Worm (Caenorhabditis elegans): ENCODE data around the gene R12B2.8.
A peak's percentile ranks its signal among the peaks of the same experiment; 100 is the strongest.

R12B2.8 gene

DNA sequence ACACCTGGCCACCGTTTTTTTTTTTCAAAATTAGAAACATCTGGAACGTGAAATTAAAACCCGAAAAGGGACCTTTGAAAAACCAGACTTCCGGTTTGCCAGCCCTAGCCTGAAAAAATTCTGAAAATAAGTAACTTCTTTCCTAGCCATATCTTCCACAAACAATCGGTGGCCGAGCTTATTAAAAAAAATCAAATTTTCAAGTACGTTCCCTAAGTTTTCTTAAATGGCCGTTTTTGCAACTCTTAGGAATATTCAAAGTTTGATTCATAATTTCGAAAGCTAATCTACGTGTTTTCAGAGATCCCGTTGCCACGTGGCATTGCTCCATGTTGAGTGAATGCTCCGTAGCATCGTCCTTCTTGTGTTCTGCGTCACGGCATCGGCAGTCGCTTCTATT, at the start of gene R12B2.8:
Gene R12B2.8, plus strand, starts transcription at position 301 of the 400 bp plus-strand sequence.
- no peak for TF ChIP-seq T26A5.8 (tag; optimal IDR thresholded peaks at IDR 0.05)
- TF ChIP-seq mel-28 (tag; optimal IDR thresholded peaks at IDR 0.05; ENCODE audit: borderline replicate concordance): no peak
- TF ChIP-seq ztf-3 (GFP tag; optimal IDR thresholded peaks at IDR 0.05): no peak
- TF ChIP-seq ceh-91 (GFP tag; IDR thresholded peaks at IDR 0.05): no peak
- no peak for TF ChIP-seq sptf-2 (GFP tag; optimal IDR thresholded peaks at IDR 0.05)
- TF ChIP-seq egl-44 (GFP tag; IDR thresholded peaks at IDR 0.05): no peak
- TF ChIP-seq cebp-1 (GFP tag; IDR thresholded peaks at IDR 0.05): no peak
- no peak for TF ChIP-seq cebp-1 (tag; optimal IDR thresholded peaks at IDR 0.05)
- TF ChIP-seq hsf-1 (GFP tag; IDR thresholded peaks at IDR 0.05): no peak
- no peak for TF ChIP-seq cebp-2 (GFP tag; IDR thresholded peaks at IDR 0.05)
- no peak for TF ChIP-seq athp-1 (tag; optimal IDR thresholded peaks at IDR 0.05)
- no peak for TF ChIP-seq C17E4.6 (GFP tag; IDR thresholded peaks at IDR 0.05)
- TF ChIP-seq F39B2.1 (GFP tag; IDR thresholded peaks at IDR 0.05): no peak
- no peak for TF ChIP-seq nfya-1 (tag; optimal IDR thresholded peaks at IDR 0.05; ENCODE audit: borderline replicate concordance, insufficient read depth)
- TF ChIP-seq B0035.1 (tag; optimal IDR thresholded peaks at IDR 0.05): no peak
- TF ChIP-seq madf-6 (GFP tag; IDR thresholded peaks at IDR 0.05): no peak
- no peak for TF ChIP-seq F55B11.4 (tag; optimal IDR thresholded peaks at IDR 0.05; ENCODE audit: borderline replicate concordance, insufficient read depth)
- no peak for TF ChIP-seq ceh-79 (tag; optimal IDR thresholded peaks at IDR 0.05)
- TF ChIP-seq ceh-58 (GFP tag; IDR thresholded peaks at IDR 0.05): no peak
- no peak for TF ChIP-seq ccch-3 (GFP tag; optimal IDR thresholded peaks at IDR 0.05)

DNA sequence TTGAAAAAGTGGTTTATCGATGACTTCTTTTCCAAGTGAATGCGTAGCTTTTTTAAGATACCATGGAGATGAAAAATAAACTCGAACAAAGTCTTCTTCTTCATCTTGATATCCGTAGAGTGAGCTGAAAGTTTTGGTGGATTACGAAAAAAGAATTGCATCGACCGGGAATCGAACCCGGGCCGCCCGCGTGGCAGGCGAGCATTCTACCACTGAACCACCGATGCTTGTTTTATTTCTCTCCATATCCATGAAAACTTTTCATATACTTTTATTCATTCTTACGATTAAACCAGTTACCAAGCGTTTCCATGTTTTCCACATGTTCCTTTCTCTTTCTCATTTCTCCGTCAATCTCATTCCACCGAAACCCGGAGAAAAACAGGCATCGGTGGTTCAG, 41.6 kb upstream of the R12B2.8 start:
- TF ChIP-seq egrh-3 (GFP tag; IDR thresholded peaks at IDR 0.05) (no peak), xnd-1 (tag; optimal IDR thresholded peaks at IDR 0.05) (no peak), D2030.7 (GFP tag; IDR thresholded peaks at IDR 0.05) (peak; percentile 38; the same call in 1 of the 2 replicates), pbrm-1 (GFP tag; IDR thresholded peaks at IDR 0.05) (no peak), madf-10 (tag; optimal IDR thresholded peaks at IDR 0.05) (no peak), madf-6 (GFP tag; IDR thresholded peaks at IDR 0.05) (peak; percentile 46; the same call in 1 of the 2 replicates), lir-1 (GFP tag; conservative IDR thresholded peaks at IDR 0.05) (no peak), F49E8.2 (tag; optimal IDR thresholded peaks at IDR 0.05; ENCODE audit: insufficient read depth) (peak; percentile 38), hsf-1 (GFP tag; IDR thresholded peaks at IDR 0.05) (peak; percentile 32; the same call in 1 of the 2 replicates), egl-44 (GFP tag; IDR thresholded peaks at IDR 0.05) (no peak), tlf-1 (GFP tag; optimal IDR thresholded peaks at IDR 0.05) (no peak), lsl-1 (GFP tag; optimal IDR thresholded peaks at IDR 0.05) (peak; percentile 18), nhr-27 (tag; optimal IDR thresholded peaks at IDR 0.05) (no peak), T26A5.8 (tag; optimal IDR thresholded peaks at IDR 0.05) (no peak), somi-1 (GFP tag; optimal IDR thresholded peaks at IDR 0.05) (no peak), aptf-3 (GFP tag; IDR thresholded peaks at IDR 0.05) (no peak), mcd-1 (GFP tag; IDR thresholded peaks at IDR 0.05) (no peak), F33H1.4 (GFP tag; IDR thresholded peaks at IDR 0.05) (0 out of 2 replicates have a peak, but pooled peaks have one; percentile 22), F23B12.7 (tag; optimal IDR thresholded peaks at IDR 0.05; ENCODE audit: insufficient read depth) (no peak), lin-54 (GFP tag; optimal IDR thresholded peaks at IDR 0.05) (peak; percentile 3), zfh-2 (GFP tag; conservative IDR thresholded peaks at IDR 0.05) (0 out of 2 replicates have a peak, but pooled peaks have one; percentile 14), zim-3 (tag; optimal IDR thresholded peaks at IDR 0.05) (no peak), ceh-91 (GFP tag; IDR thresholded peaks at IDR 0.05) (peak; percentile 26; the same call in 1 of the 2 replicates), ets-4 (GFP tag; optimal IDR thresholded peaks at IDR 0.05) (no peak), ceh-40 (GFP tag; IDR thresholded peaks at IDR 0.05) (no peak), nfya-1 (tag; optimal IDR thresholded peaks at IDR 0.05; ENCODE audit: borderline replicate concordance, insufficient read depth) (no peak), rpc-1 (optimal IDR thresholded peaks at IDR 0.05) (peak; percentile 60), rpc-1 (tag; optimal IDR thresholded peaks at IDR 0.05) (peak; percentile 81), ztf-25 (GFP tag; IDR thresholded peaks at IDR 0.05) (0 out of 2 replicates have a peak, but pooled peaks have one; percentile 62), let-526 (GFP tag; IDR thresholded peaks at IDR 0.05) (no peak), snpc-1.1 (tag; optimal IDR thresholded peaks at IDR 0.05; ENCODE audit: insufficient read depth) (no peak), lin-26 (GFP tag; IDR thresholded peaks at IDR 0.05) (peak; percentile 61; the same call in 1 of the 2 replicates), atf-7 (tag; optimal IDR thresholded peaks at IDR 0.05) (no peak)

Data from whole organism, young adult.